Fruit fly (Drosophila melanogaster): ENCODE results near the gene CG1958.

Gene CG1958

dm6 chrX:7300356-7300721, 33.6 kb downstream of the CG1958 start (continued):
- no peak for TF ChIP-seq Gsc (GFP tag; IDR thresholded peaks at IDR 0.05)
- peak; percentile 8 for TF ChIP-seq Myb (GFP tag; optimal IDR thresholded peaks at IDR 0.05)
- no peak for TF ChIP-seq CG7786 (GFP tag; optimal IDR thresholded peaks at IDR 0.05)
- no peak for TF ChIP-seq Hr51 (GFP tag; optimal IDR thresholded peaks at IDR 0.05)
- no peak for TF ChIP-seq ro (GFP tag; IDR thresholded peaks at IDR 0.05)
- no peak for TF ChIP-seq H2.0 (GFP tag; IDR thresholded peaks at IDR 0.05)
- TF ChIP-seq CG17359 (tag; optimal IDR thresholded peaks at IDR 0.05): peak; percentile 12
- TF ChIP-seq HLH3B (GFP tag; IDR thresholded peaks at IDR 0.05): no peak
- no peak for TF ChIP-seq Sin3A (optimal IDR thresholded peaks at IDR 0.05)
- no peak for TF ChIP-seq CG14965 (GFP tag; optimal IDR thresholded peaks at IDR 0.05; ENCODE audit: borderline replicate concordance)
- TF ChIP-seq CrebB (tag; optimal IDR thresholded peaks at IDR 0.05): no peak
- TF ChIP-seq HLH4C (GFP tag; IDR thresholded peaks at IDR 0.05; ENCODE audit: partially characterized antibody): no peak
- TF ChIP-seq Blimp-1 (GFP tag; optimal IDR thresholded peaks at IDR 0.05): peak; percentile 34
- peak; percentile 19 for TF ChIP-seq CG2116 (GFP tag; optimal IDR thresholded peaks at IDR 0.05)
- TF ChIP-seq gcm (GFP tag; optimal IDR thresholded peaks at IDR 0.05): no peak
- no peak for TF ChIP-seq CG12942 (GFP tag; optimal IDR thresholded peaks at IDR 0.05)
- TF ChIP-seq Ptx1 (GFP tag; IDR thresholded peaks at IDR 0.05): peak; percentile 30; the same call in 1 of the 2 replicates
- TF ChIP-seq CG8359 (GFP tag; optimal IDR thresholded peaks at IDR 0.05; ENCODE audit: borderline replicate concordance): no peak
- TF ChIP-seq ara (GFP tag; IDR thresholded peaks at IDR 0.05): no peak
- TF ChIP-seq CG17361 (GFP tag; IDR thresholded peaks at IDR 0.05): peak; percentile 48; the same call in 1 of the 3 replicates
- no peak for TF ChIP-seq NC2β (GFP tag; optimal IDR thresholded peaks at IDR 0.05)
- no peak for TF ChIP-seq CG14710 (tag; optimal IDR thresholded peaks at IDR 0.05)
- no peak for TF ChIP-seq CG17612 (GFP tag; IDR thresholded peaks at IDR 0.05)
- TF ChIP-seq zen (tag; optimal IDR thresholded peaks at IDR 0.05): no peak
- TF ChIP-seq CG9817 (tag; optimal IDR thresholded peaks at IDR 0.05): peak; percentile 11
- no peak for TF ChIP-seq slp2 (GFP tag; optimal IDR thresholded peaks at IDR 0.05)
- TF ChIP-seq Camta (GFP tag; optimal IDR thresholded peaks at IDR 0.05): no peak
- TF ChIP-seq CG4854 (GFP tag; optimal IDR thresholded peaks at IDR 0.05): no peak
- no peak for TF ChIP-seq tio (GFP tag; optimal IDR thresholded peaks at IDR 0.05)
- TF ChIP-seq knrl (GFP tag; IDR thresholded peaks at IDR 0.05; ENCODE audit: partially characterized antibody): no peak
- TF ChIP-seq ci (GFP tag; IDR thresholded peaks at IDR 0.05): peak; percentile 29; the same call in 2 of the 3 replicates
- TF ChIP-seq klu (GFP tag; IDR thresholded peaks at IDR 0.05): no peak
- TF ChIP-seq hbn (GFP tag; IDR thresholded peaks at IDR 0.05; ENCODE audit: partially characterized antibody): no peak
- no peak for TF ChIP-seq Pdp1 (GFP tag; optimal IDR thresholded peaks at IDR 0.05)
- TF ChIP-seq CG12299 (tag; optimal IDR thresholded peaks at IDR 0.05): no peak
- no peak for TF ChIP-seq dysf (GFP tag; IDR thresholded peaks at IDR 0.05)
- TF ChIP-seq Rfx (GFP tag; IDR thresholded peaks at IDR 0.05): peak; percentile 48
- peak; percentile 79 for TF ChIP-seq Med (GFP tag)
- TF ChIP-seq CG11085 (GFP tag; IDR thresholded peaks at IDR 0.05): no peak
- TF ChIP-seq schlank (tag; optimal IDR thresholded peaks at IDR 0.05): no peak
- TF ChIP-seq CG8089 (GFP tag; optimal IDR thresholded peaks at IDR 0.05): no peak
- no peak for TF ChIP-seq Max (GFP tag; optimal IDR thresholded peaks at IDR 0.05)
- no peak for TF ChIP-seq CG13775 (GFP tag; optimal IDR thresholded peaks at IDR 0.05)
- no peak for TF ChIP-seq pum (GFP tag; optimal IDR thresholded peaks at IDR 0.05)
- TF ChIP-seq CG4820 (GFP tag; optimal IDR thresholded peaks at IDR 0.05): no peak
- no peak for TF ChIP-seq Abd-B (GFP tag; optimal IDR thresholded peaks at IDR 0.05)
- TF ChIP-seq ken (GFP tag; IDR thresholded peaks at IDR 0.05): no peak
- no peak for TF ChIP-seq pros (GFP tag; optimal IDR thresholded peaks at IDR 0.05)
- TF ChIP-seq ase (GFP tag; IDR thresholded peaks at IDR 0.05): no peak
- no peak for TF ChIP-seq fd102C (GFP tag; optimal IDR thresholded peaks at IDR 0.05)
- no peak for TF ChIP-seq CG7556 (GFP tag; optimal IDR thresholded peaks at IDR 0.05)
- TF ChIP-seq her (GFP tag; optimal IDR thresholded peaks at IDR 0.05): no peak

All from whole organism, embryonic.